Worm (Caenorhabditis elegans) whole organism, L2 larva: Measurements from ENCODE around the gene F13B12.2.

ENCODE experiments used
- nhr-129 ChIP-seq: fragments of 150-350 bp; optimal IDR thresholded peaks from 2 replicates; lab custom pipeline; 2014; ENCODE audit warnings: missing biosample characterization, missing genetic modification characterization
- zag-1 ChIP-seq: fragments of 150-350 bp; optimal IDR thresholded peaks from 2 replicates; lab custom pipeline; 2014; ENCODE audit warnings: missing biosample characterization, missing genetic modification characterization

DNA sequence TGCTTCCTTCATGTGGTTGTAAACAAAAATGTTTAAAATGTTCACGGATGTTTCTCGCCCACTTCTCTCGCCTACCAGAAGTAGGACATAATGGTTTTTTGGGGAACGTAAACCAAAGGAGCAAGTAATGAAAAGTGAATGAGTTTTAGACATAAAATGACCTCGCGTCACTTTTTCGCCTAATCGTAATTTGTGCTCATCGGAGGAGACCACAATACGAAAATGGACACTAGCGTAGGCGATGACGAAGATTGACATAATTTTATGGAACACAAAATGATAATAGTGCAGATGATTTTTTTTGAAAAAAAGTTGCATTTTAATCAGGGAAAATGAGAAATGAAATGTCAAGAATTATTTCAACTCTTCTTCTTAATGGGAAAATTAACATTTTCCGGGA is 39.7 kb upstream of the F13B12.2 start:
- TF ChIP-seq nhr-129 (tag; lab: Kevin White, UChicago), result no peak
- no peak for TF ChIP-seq zag-1 (tag; lab: Kevin White, UChicago)
